Fruit fly (Drosophila melanogaster): ENCODE measurements around the gene CG34133.

The CG34133 gene

DNA sequence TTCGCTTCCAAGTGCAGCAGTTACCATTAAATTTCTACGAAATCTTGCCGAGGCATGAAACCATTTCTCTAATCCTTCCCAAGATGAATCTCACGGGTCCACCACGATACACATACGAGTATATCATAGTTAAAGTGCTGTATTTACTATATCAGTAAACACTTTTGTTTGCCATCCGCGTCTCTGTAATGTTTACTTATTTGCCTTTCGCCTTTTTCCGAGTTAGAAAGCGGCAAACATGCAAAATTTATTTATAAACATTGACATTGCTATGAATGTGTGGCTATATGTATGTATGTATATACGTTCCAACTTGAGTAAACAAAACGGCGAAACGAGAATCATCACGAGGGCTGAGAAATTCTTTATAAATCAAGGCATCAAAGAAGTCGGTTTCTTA lies 38.2 kb upstream of the CG34133 start (continued):
- peak; percentile 29 for TF ChIP-seq CG17186 (GFP tag; optimal IDR thresholded peaks at IDR 0.05)
- TF ChIP-seq nau (GFP tag; optimal IDR thresholded peaks at IDR 0.05) = no peak
- TF ChIP-seq CG6813 (GFP tag; optimal IDR thresholded peaks at IDR 0.05) = peak; percentile 90
- TF ChIP-seq Opbp (GFP tag; IDR thresholded peaks at IDR 0.05; ENCODE audit: partially characterized antibody) = no peak
- peak; percentile 79 for TF ChIP-seq Asciz (GFP tag; optimal IDR thresholded peaks at IDR 0.05)
- TF ChIP-seq eve (GFP tag; optimal IDR thresholded peaks at IDR 0.05) = no peak
- peak; percentile 55 for TF ChIP-seq CG15479 (GFP tag; optimal IDR thresholded peaks at IDR 0.05)
- peak; percentile 51; the same call in 2 of the 3 replicates for TF ChIP-seq zfh1 (GFP tag; IDR thresholded peaks at IDR 0.05)
- no peak for TF ChIP-seq hb (GFP tag; IDR thresholded peaks at IDR 0.05; ENCODE audit: partially characterized antibody)
- TF ChIP-seq Atf6 (GFP tag; IDR thresholded peaks at IDR 0.05) = no peak
- no peak for TF ChIP-seq CG11456 (GFP tag; IDR thresholded peaks at IDR 0.05)
- peak; percentile 62 for TF ChIP-seq lab (GFP tag; optimal IDR thresholded peaks at IDR 0.05)
- no peak for TF ChIP-seq Abd-B (GFP tag; optimal IDR thresholded peaks at IDR 0.05)
- peak; percentile 56 for TF ChIP-seq ac (GFP tag; optimal IDR thresholded peaks at IDR 0.05)
- no peak for TF ChIP-seq CG14965 (GFP tag; optimal IDR thresholded peaks at IDR 0.05; ENCODE audit: borderline replicate concordance)
- no peak for TF ChIP-seq CG11247 (GFP tag; IDR thresholded peaks at IDR 0.05)
- TF ChIP-seq pros (GFP tag; optimal IDR thresholded peaks at IDR 0.05) = no peak
- TF ChIP-seq nerfin-1 (tag; optimal IDR thresholded peaks at IDR 0.05) = peak; percentile 80
- TF ChIP-seq ci (GFP tag; IDR thresholded peaks at IDR 0.05) = no peak
- no peak for TF ChIP-seq CG1792 (GFP tag; optimal IDR thresholded peaks at IDR 0.05)
- no peak for TF ChIP-seq CG10654 (GFP tag; optimal IDR thresholded peaks at IDR 0.05)
- peak; percentile 14 for TF ChIP-seq CG12299 (tag; optimal IDR thresholded peaks at IDR 0.05)
- TF ChIP-seq CG12104 (GFP tag; optimal IDR thresholded peaks at IDR 0.05) = peak; percentile 40
- no peak for TF ChIP-seq Mrtf (GFP tag; IDR thresholded peaks at IDR 0.05)
- TF ChIP-seq ato (GFP tag; IDR thresholded peaks at IDR 0.05; ENCODE audit: partially characterized antibody) = no peak
- TF ChIP-seq TFAM (GFP tag; optimal IDR thresholded peaks at IDR 0.05) = peak; percentile 50
- no peak for TF ChIP-seq hkb (optimal IDR thresholded peaks at IDR 0.05)
- 0 out of 2 replicates have a peak, but pooled peaks have one; percentile 16 for TF ChIP-seq hkb (GFP tag; IDR thresholded peaks at IDR 0.05)
- peak; percentile 18 for TF ChIP-seq dmrt11E (tag; optimal IDR thresholded peaks at IDR 0.05)
- peak; percentile 42; the same call in 1 of the 2 replicates for TF ChIP-seq ara (GFP tag; IDR thresholded peaks at IDR 0.05)
- TF ChIP-seq Atf3 (GFP tag; optimal IDR thresholded peaks at IDR 0.05) = no peak
- peak; percentile 40 for TF ChIP-seq CG15011 (GFP tag; optimal IDR thresholded peaks at IDR 0.05)
- TF ChIP-seq onecut (GFP tag; IDR thresholded peaks at IDR 0.05) = no peak; the same call in 1 of the 2 replicates
- TF ChIP-seq tap (tag; optimal IDR thresholded peaks at IDR 0.05) = peak; percentile 59
- TF ChIP-seq CG12155 (GFP tag; optimal IDR thresholded peaks at IDR 0.05) = no peak
- TF ChIP-seq Sox100B (GFP tag; optimal IDR thresholded peaks at IDR 0.05) = no peak
- TF ChIP-seq sug (tag; optimal IDR thresholded peaks at IDR 0.05) = no peak
- no peak for TF ChIP-seq CG17361 (GFP tag; IDR thresholded peaks at IDR 0.05)
- TF ChIP-seq Stat92E (GFP tag; optimal IDR thresholded peaks at IDR 0.05) = peak in 1 of 3 experiments; percentile 29
- no peak for TF ChIP-seq HmgZ (tag; optimal IDR thresholded peaks at IDR 0.05)
- no peak for TF ChIP-seq ranshi (GFP tag; IDR thresholded peaks at IDR 0.05)
- no peak for TF ChIP-seq CG10321 (GFP tag; IDR thresholded peaks at IDR 0.05)
- peak; percentile 62 for TF ChIP-seq CG31365 (tag; optimal IDR thresholded peaks at IDR 0.05)
- TF ChIP-seq kay (GFP tag; optimal IDR thresholded peaks at IDR 0.05) = no peak
- TF ChIP-seq BtbVII (GFP tag; optimal IDR thresholded peaks at IDR 0.05) = peak; percentile 45
- no peak for TF ChIP-seq Ada2b (GFP tag; IDR thresholded peaks at IDR 0.05)
- TF ChIP-seq CG17829 (tag; optimal IDR thresholded peaks at IDR 0.05) = peak; percentile 30
- TF ChIP-seq tll (GFP tag; optimal IDR thresholded peaks at IDR 0.05) = no peak
- TF ChIP-seq Eip74EF (GFP tag; optimal IDR thresholded peaks at IDR 0.05) = peak in 1 of 2 experiments; percentile 37
- peak; percentile 24 for TF ChIP-seq CG33213 (GFP tag; optimal IDR thresholded peaks at IDR 0.05)
